Worm (Caenorhabditis elegans) whole organism, mixed stage, embryonic: Measurements from ENCODE around the gene oac-37.

Experiments used
- ces-1 ChIP-seq: fragments of 150-350 bp; optimal IDR thresholded peaks from 2 replicates; lab custom pipeline; 2014; ENCODE audit warnings: missing biosample characterization, missing genetic modification reagents, missing genetic modification characterization
- cnd-1 ChIP-seq: fragments of 200-800 bp; sonication (Bioruptor generic); optimal IDR thresholded peaks from 2 replicates; lab custom pipeline; 2018; ENCODE audit warnings: mild to moderate bottlenecking, missing genetic modification characterization, missing compliant biosample characterization
- elt-3 ChIP-seq: fragments of 150-350 bp; optimal IDR thresholded peaks from 2 replicates; lab custom pipeline; 2014; ENCODE audit warnings: missing biosample characterization, missing genetic modification characterization
- lin-32 ChIP-seq: fragments of 200-800 bp; sonication (Bioruptor generic); optimal IDR thresholded peaks from 2 replicates; lab custom pipeline; 2018; ENCODE audit warnings: mild to moderate bottlenecking, missing genetic modification characterization, missing compliant biosample characterization
- lsy-2 ChIP-seq: fragments of 150-350 bp; optimal IDR thresholded peaks from 2 replicates; lab custom pipeline; 2014; ENCODE audit warnings: missing biosample characterization, missing genetic modification characterization
- mab-5 ChIP-seq: fragments of 150-350 bp; optimal IDR thresholded peaks from 2 replicates; lab custom pipeline; 2014; ENCODE audit warnings: missing biosample characterization, missing genetic modification characterization
- mls-2 ChIP-seq: sonication (generic microtip); optimal IDR thresholded peaks from 2 replicates; lab custom pipeline; 2016; ENCODE audit warnings: mild to moderate bottlenecking, missing genetic modification characterization, moderate library complexity, missing compliant biosample characterization
- nhr-12 ChIP-seq: fragments of 150-350 bp; optimal IDR thresholded peaks from 2 replicates; lab custom pipeline; 2014; ENCODE audit warnings: missing biosample characterization, missing genetic modification characterization
- nhr-28 ChIP-seq: fragments of 150-350 bp; optimal IDR thresholded peaks from 2 replicates; lab custom pipeline; 2014; ENCODE audit warnings: missing biosample characterization, missing genetic modification characterization
- nhr-76 ChIP-seq: sonication (generic microtip); optimal IDR thresholded peaks from 2 replicates; lab custom pipeline; 2017; ENCODE audit warnings: missing biosample characterization, missing genetic modification characterization
- pha-4 ChIP-seq: fragments of 150-350 bp; optimal IDR thresholded peaks from 2 replicates; lab custom pipeline; 2018; ENCODE audit warnings: missing biosample characterization, missing genetic modification reagents, missing genetic modification characterization
- snpc-4 ChIP-seq: fragments of 150-350 bp; optimal IDR thresholded peaks from 2 replicates; lab custom pipeline; 2014; ENCODE audit warnings: missing biosample characterization, missing genetic modification characterization
- ztf-11 ChIP-seq: fragments of 150-350 bp; optimal IDR thresholded peaks from 2 replicates; lab custom pipeline; 2014; ENCODE audit warnings: missing biosample characterization, missing genetic modification characterization

DNA sequence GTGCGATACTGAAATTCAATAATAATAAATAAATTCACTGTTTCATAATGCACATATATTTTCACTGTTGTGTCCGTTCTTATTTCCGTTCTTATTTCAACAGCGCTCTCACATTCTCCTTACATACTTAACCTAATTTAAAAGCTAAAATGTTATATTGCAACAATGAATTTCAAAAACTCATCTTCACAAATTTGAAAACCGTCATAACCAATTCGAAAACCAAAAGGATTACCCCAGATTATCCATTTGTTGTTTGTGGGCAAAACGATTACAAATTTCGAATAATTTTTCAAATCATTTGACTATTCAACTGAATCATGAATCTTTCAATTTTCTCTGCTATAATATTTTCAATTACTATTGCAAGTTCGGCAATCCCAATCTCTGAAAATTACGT, 26.5 kb downstream of the oac-37 start, which contains the start of gene R05A10.4:
- TF ChIP-seq pha-4 = no peak
- no peak for TF ChIP-seq ces-1 (GFP tag; lab: Kevin White, UChicago)
- no peak for TF ChIP-seq mab-5
- TF ChIP-seq elt-3 = no peak
- no peak for TF ChIP-seq nhr-12 (tag; lab: Kevin White, UChicago)
- no peak for TF ChIP-seq nhr-76
- no peak for TF ChIP-seq ztf-11
- TF ChIP-seq nhr-28 = no peak
- TF ChIP-seq mls-2 (tag; lab: Kevin White, UChicago) = no peak
- TF ChIP-seq lsy-2 = no peak
- TF ChIP-seq cnd-1 (tag; lab: Kevin White, UChicago) = no peak
- TF ChIP-seq snpc-4 (tag; lab: Kevin White, UChicago) = no peak
- TF ChIP-seq lin-32 (GFP tag; lab: Kevin White, UChicago) = no peak
